Worm (Caenorhabditis elegans): ENCODE data around the gene F35E8.2.
"Not testable (repeated sequence)": the region's sequence is repeated elsewhere in the genome, so short reads cannot be mapped to it uniquely, and the experiment has no call there.

F35E8.2 gene

DNA sequence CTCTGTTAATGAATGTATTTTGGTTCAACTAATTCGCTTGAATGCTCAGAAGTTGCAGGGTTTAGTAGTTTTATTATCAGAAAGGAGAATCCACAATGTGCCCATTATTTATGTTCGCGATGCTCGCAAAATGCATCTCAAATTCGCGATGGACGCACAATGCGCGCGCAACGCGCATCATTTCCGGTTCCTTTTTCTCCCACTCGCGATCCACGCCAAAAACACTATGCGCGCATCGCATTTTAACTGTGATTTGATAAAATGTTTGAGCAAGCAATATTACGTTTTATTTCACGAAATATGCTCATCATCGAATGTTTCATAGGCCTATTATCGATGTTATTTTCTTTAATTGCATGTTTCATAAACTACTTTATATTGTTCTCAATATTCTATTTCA is 24.4 kb downstream of the F35E8.2 start, which contains the start of gene srbc-77:
srbc-77 (plus strand) TSS at position 301 of the 400 bp plus-strand sequence.
- TF ChIP-seq npax-4 (tag; optimal IDR thresholded peaks at IDR 0.05); pag-3 (tag; optimal IDR thresholded peaks at IDR 0.05; ENCODE audit: borderline replicate concordance); ceh-48 (tag; optimal IDR thresholded peaks at IDR 0.05): not testable (repeated sequence)

DNA sequence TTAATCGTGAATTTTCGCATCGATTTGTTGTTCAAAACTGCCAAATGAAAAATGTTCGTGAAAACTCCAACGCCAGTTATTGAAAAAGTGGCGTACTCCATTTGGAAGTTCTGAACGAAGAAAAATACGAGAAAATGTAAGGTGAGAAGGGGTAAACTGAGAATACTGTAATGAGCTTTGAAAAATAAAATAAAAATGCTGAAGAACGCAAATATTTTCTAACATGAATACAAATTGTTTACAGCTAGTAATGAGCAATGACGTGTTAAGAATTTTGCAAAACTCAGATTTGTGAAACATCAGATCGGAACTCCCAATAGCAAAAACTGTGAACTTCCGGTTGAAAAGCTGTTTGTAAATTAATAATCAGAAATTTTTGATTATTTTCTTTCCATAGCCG is 26.9 kb downstream of the F35E8.2 start, which contains the start of gene srw-26:
srw-26 (minus strand) TSS at position 101 of the 400 bp plus-strand sequence.
- TF ChIP-seq zip-5 (tag; optimal IDR thresholded peaks at IDR 0.05) (no peak), F13H6.1 (tag; optimal IDR thresholded peaks at IDR 0.05) (no peak), gmeb-2 (tag; optimal IDR thresholded peaks at IDR 0.05) (no peak), K09A11.1 (tag; optimal IDR thresholded peaks at IDR 0.05; ENCODE audit: insufficient read depth) (no peak)

DNA sequence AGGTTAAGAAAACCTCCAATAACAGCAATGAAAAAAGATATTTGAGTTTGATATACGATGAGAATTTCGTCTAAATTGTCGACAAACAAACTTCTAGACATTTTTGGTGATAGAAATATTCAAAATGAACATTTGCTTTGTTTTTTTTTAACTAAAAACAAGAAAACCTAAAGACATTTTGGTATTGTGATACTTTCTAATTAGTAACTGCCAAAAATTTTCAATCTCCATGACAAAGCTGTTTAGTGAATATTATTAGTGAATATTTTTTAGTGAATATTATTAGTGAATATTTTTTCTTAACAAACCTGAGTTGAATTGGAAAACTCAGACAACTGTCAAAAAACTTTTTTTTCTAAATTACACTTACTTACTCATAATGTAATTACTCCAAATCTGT is 34.8 kb downstream of the F35E8.2 start, which contains the start of gene srw-55:
srw-55 (minus strand) TSS at position 101 of the 400 bp plus-strand sequence.
- TF ChIP-seq ceh-9 (tag; optimal IDR thresholded peaks at IDR 0.05): no peak
- TF ChIP-seq syd-9 (tag; optimal IDR thresholded peaks at IDR 0.05): no peak
- TF ChIP-seq rnt-1 (tag; optimal IDR thresholded peaks at IDR 0.05): no peak
- TF ChIP-seq pqm-1 (tag; optimal IDR thresholded peaks at IDR 0.05): no peak
- no peak for TF ChIP-seq pax-1 (tag; optimal IDR thresholded peaks at IDR 0.05)
- no peak for TF ChIP-seq ceh-24 (tag; optimal IDR thresholded peaks at IDR 0.05)
- no peak for TF ChIP-seq gmeb-2 (tag; optimal IDR thresholded peaks at IDR 0.05)
- no peak for TF ChIP-seq fkh-10 (GFP tag; optimal IDR thresholded peaks at IDR 0.05)
- TF ChIP-seq ceh-31 (tag; optimal IDR thresholded peaks at IDR 0.05): no peak
- no peak for TF ChIP-seq pat-9 (tag; optimal IDR thresholded peaks at IDR 0.05)
- TF ChIP-seq tbx-7 (tag; optimal IDR thresholded peaks at IDR 0.05): no peak
- TF ChIP-seq pha-2 (tag; optimal IDR thresholded peaks at IDR 0.05): no peak
- TF ChIP-seq T23F11.4 (GFP tag; optimal IDR thresholded peaks at IDR 0.05): no peak
- TF ChIP-seq zip-5 (tag; optimal IDR thresholded peaks at IDR 0.05): no peak
- TF ChIP-seq madf-2 (tag; optimal IDR thresholded peaks at IDR 0.05): no peak
- no peak for TF ChIP-seq ama-1 (optimal IDR thresholded peaks at IDR 0.05)
- no peak for TF ChIP-seq ceh-34 (tag; optimal IDR thresholded peaks at IDR 0.05)
- no peak for TF ChIP-seq che-1 (tag; optimal IDR thresholded peaks at IDR 0.05)
- TF ChIP-seq dmd-4 (tag; optimal IDR thresholded peaks at IDR 0.05; ENCODE audit: borderline replicate concordance): no peak
- no peak for TF ChIP-seq K09A11.1 (tag; optimal IDR thresholded peaks at IDR 0.05; ENCODE audit: insufficient read depth)

DNA sequence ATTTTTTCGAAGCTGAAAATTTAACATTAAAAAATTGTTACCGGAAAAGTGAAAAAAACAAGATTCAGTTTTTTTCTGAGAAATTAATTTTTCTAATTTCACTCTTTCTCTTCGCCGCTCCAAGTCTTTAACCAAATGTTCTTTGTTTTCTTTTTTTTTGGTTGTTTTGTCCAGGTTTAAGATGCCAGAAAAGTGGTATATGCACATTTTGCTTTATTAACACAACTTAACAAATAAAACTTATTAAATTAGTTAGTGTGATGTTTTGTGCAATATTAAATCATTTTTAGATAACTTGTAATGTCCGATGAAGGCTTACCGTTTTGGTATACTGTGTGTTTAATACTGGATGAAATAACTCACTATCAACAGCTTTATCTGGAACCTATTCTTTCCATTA is 37.7 kb downstream of the F35E8.2 start, which contains the start of gene srw-53:
srw-53 (plus strand) TSS at position 301 of the 400 bp plus-strand sequence.
- TF ChIP-seq nhr-11 (tag; optimal IDR thresholded peaks at IDR 0.05) (no peak), lin-11 (tag; optimal IDR thresholded peaks at IDR 0.05) (no peak), ceh-14 (tag; optimal IDR thresholded peaks at IDR 0.05) (no peak), hlh-13 (GFP tag; optimal IDR thresholded peaks at IDR 0.05) (no peak), elt-4 (tag; optimal IDR thresholded peaks at IDR 0.05) (no peak), odd-2 (tag; optimal IDR thresholded peaks at IDR 0.05) (no peak), sdc-2 (tag; optimal IDR thresholded peaks at IDR 0.05) (no peak), ets-4 (tag; optimal IDR thresholded peaks at IDR 0.05) (no peak), T23F11.4 (GFP tag; optimal IDR thresholded peaks at IDR 0.05) (no peak), zip-5 (tag; optimal IDR thresholded peaks at IDR 0.05) (no peak), ceh-22 (tag; optimal IDR thresholded peaks at IDR 0.05) (no peak), dve-1 (tag; optimal IDR thresholded peaks at IDR 0.05) (no peak), ceh-30 (tag; optimal IDR thresholded peaks at IDR 0.05) (no peak), fkh-6 (tag; optimal IDR thresholded peaks at IDR 0.05) (no peak), ttx-3 (tag; optimal IDR thresholded peaks at IDR 0.05) (no peak)

Measured in whole organism, late embryonic.